Worm (Caenorhabditis elegans): Measurements from ENCODE around the gene akt-1.

The akt-1 gene

ce11 chrV:10260460-10260859 is 11.8 kb downstream of the akt-1 start, which contains the start of gene sri-18:
Gene sri-18, minus strand, starts transcription at chrV:10260560.
- TF ChIP-seq ctbp-1 (GFP tag; IDR thresholded peaks at IDR 0.05) (no peak), daf-8 (GFP tag; IDR thresholded peaks at IDR 0.05) (no peak), daf-16 (GFP tag; optimal IDR thresholded peaks at IDR 0.05) (no peak), daf-16 (tag; optimal IDR thresholded peaks at IDR 0.05) (no peak), F37D6.2 (tag; optimal IDR thresholded peaks at IDR 0.05) (no peak)

ce11 chrV:10265019-10265418 is 16.3 kb downstream of the akt-1 start:
- TF ChIP-seq vab-7 (GFP tag; IDR thresholded peaks at IDR 0.05) (no peak), aha-1 (tag) (no peak), ces-1 (GFP tag; optimal IDR thresholded peaks at IDR 0.05) (peak; percentile 73), tag-97 (GFP tag; IDR thresholded peaks at IDR 0.05) (no peak)

ce11 chrV:10266050-10266449 is 17.3 kb downstream of the akt-1 start:
- TF ChIP-seq jun-1 (tag; optimal IDR thresholded peaks at IDR 0.05) (no peak), ces-1 (GFP tag; optimal IDR thresholded peaks at IDR 0.05) (peak; percentile 54)

- no peak for TF ChIP-seq ZK337.2 (GFP tag; IDR thresholded peaks at IDR 0.05)
- no peak for TF ChIP-seq hmg-1.1 (GFP tag; IDR thresholded peaks at IDR 0.05)
- TF ChIP-seq nhr-42 (GFP tag; IDR thresholded peaks at IDR 0.05): no peak
- no peak for TF ChIP-seq dmd-9 (GFP tag; IDR thresholded peaks at IDR 0.05)
- TF ChIP-seq mxl-2 (GFP tag; conservative IDR thresholded peaks at IDR 0.05): no peak
- TF ChIP-seq dve-1 (tag; optimal IDR thresholded peaks at IDR 0.05; ENCODE audit: insufficient read depth): no peak
- no peak for TF ChIP-seq ztf-11 (tag; optimal IDR thresholded peaks at IDR 0.05)
- no peak for TF ChIP-seq hif-1 (tag; optimal IDR thresholded peaks at IDR 0.05)
- TF ChIP-seq lin-15B (tag; optimal IDR thresholded peaks at IDR 0.05): no peak
- no peak for TF ChIP-seq ceh-32 (tag; optimal IDR thresholded peaks at IDR 0.05; ENCODE audit: poor library complexity)
- no peak for TF ChIP-seq lin-39 (tag; optimal IDR thresholded peaks at IDR 0.05)
- no peak for TF ChIP-seq ceh-62 (tag; optimal IDR thresholded peaks at IDR 0.05)
- no peak for TF ChIP-seq lsy-2 (tag; optimal IDR thresholded peaks at IDR 0.05)
- TF ChIP-seq dpl-1 (GFP tag; optimal IDR thresholded peaks at IDR 0.05): no peak
- TF ChIP-seq zip-2 (tag; optimal IDR thresholded peaks at IDR 0.05): no peak
- no peak for TF ChIP-seq duxl-1 (tag; optimal IDR thresholded peaks at IDR 0.05; ENCODE audit: poor library complexity)
Measured at ce11 chrV:10270214-10270613, 21.5 kb downstream of the akt-1 start, which contains the start of gene ric-4. Gene ric-4, minus strand, starts transcription at chrV:10270314.

- no peak for TF ChIP-seq madf-5 (GFP tag; IDR thresholded peaks at IDR 0.05)
- peak; percentile 64 for TF ChIP-seq F37D6.2 (tag; optimal IDR thresholded peaks at IDR 0.05)
- TF ChIP-seq hmg-1.1 (GFP tag; IDR thresholded peaks at IDR 0.05): peak; percentile 76; the same call in 1 of the 2 replicates
- TF ChIP-seq hlh-30 (tag; optimal IDR thresholded peaks at IDR 0.05; ENCODE audit: insufficient read depth): peak; percentile 24
- no peak for TF ChIP-seq ama-1 (optimal IDR thresholded peaks at IDR 0.05)
- peak; percentile 49 for TF ChIP-seq rbr-2 (tag; optimal IDR thresholded peaks at IDR 0.05)
- peak; percentile 44 to 50 for TF ChIP-seq lsy-2 (tag; optimal IDR thresholded peaks at IDR 0.05)
- TF ChIP-seq F10B5.3 (tag; optimal IDR thresholded peaks at IDR 0.05): no peak
- 0 out of 2 replicates have a peak, but pooled peaks have one; percentile 8 for TF ChIP-seq ctbp-1 (GFP tag; IDR thresholded peaks at IDR 0.05)
- TF ChIP-seq fkh-10 (GFP tag; optimal IDR thresholded peaks at IDR 0.05): peak; percentile 94
- peak; percentile 62 for TF ChIP-seq ceh-28 (tag; optimal IDR thresholded peaks at IDR 0.05)
- peak in 1 of 2 experiments; percentile 29 for TF ChIP-seq hif-1 (tag; optimal IDR thresholded peaks at IDR 0.05)
- TF ChIP-seq mep-1 (tag; optimal IDR thresholded peaks at IDR 0.05): peak; percentile 45
- no peak for TF ChIP-seq tag-97 (GFP tag; IDR thresholded peaks at IDR 0.05)
- TF ChIP-seq nhr-11 (tag; optimal IDR thresholded peaks at IDR 0.05): no peak
- peak; percentile 13 for TF ChIP-seq dve-1 (tag; optimal IDR thresholded peaks at IDR 0.05; ENCODE audit: insufficient read depth)
- TF ChIP-seq mdl-1 (tag; optimal IDR thresholded peaks at IDR 0.05): peak in 1 of 2 experiments; percentile 4
- TF ChIP-seq hlh-11 (tag; optimal IDR thresholded peaks at IDR 0.05): no peak
- TF ChIP-seq ceh-32 (tag; optimal IDR thresholded peaks at IDR 0.05; ENCODE audit: poor library complexity): no peak
- TF ChIP-seq lin-29 (GFP tag; IDR thresholded peaks at IDR 0.05): no peak
- TF ChIP-seq unc-39 (tag; optimal IDR thresholded peaks at IDR 0.05): no peak
- peak in 1 of 2 experiments; percentile 99 for TF ChIP-seq unc-62 (GFP tag; optimal IDR thresholded peaks at IDR 0.05 in 1 of 2)
- no peak for TF ChIP-seq unc-62 (tag; optimal IDR thresholded peaks at IDR 0.05)
- TF ChIP-seq aha-1 (tag): peak; percentile 69
- no peak for TF ChIP-seq zag-1 (tag; optimal IDR thresholded peaks at IDR 0.05)
- no peak for TF ChIP-seq fos-1 (tag; optimal IDR thresholded peaks at IDR 0.05)
- no peak for TF ChIP-seq Y105C5A.15 (GFP tag; IDR thresholded peaks at IDR 0.05)
Measured at ce11 chrV:10273837-10274236, 25.1 kb downstream of the akt-1 start.

All from whole organism, L4 larva.